Worm (Caenorhabditis elegans): Measurements from ENCODE around the gene T26A5.6.

Gene T26A5.6

ce11 chrIII:6444335-6444734, 6.2 kb downstream of the T26A5.6 start, which contains the start of gene C05D11.13:
TSS of gene C05D11.13 (minus strand) at chrIII:6444586.
- TF ChIP-seq zip-8 (tag; optimal IDR thresholded peaks at IDR 0.05) (no peak), sptf-1 (tag; optimal IDR thresholded peaks at IDR 0.05) (no peak), nhr-237 (tag; optimal IDR thresholded peaks at IDR 0.05) (no peak), drap-1 (GFP tag; optimal IDR thresholded peaks at IDR 0.05) (no peak), elt-3 (tag; optimal IDR thresholded peaks at IDR 0.05) (no peak), pha-4 (tag; optimal IDR thresholded peaks at IDR 0.05) (peak; percentile 68), mls-2 (tag; optimal IDR thresholded peaks at IDR 0.05) (peak; percentile 3), ham-2 (GFP tag; optimal IDR thresholded peaks at IDR 0.05) (peak; percentile 10), unc-120 (tag; optimal IDR thresholded peaks at IDR 0.05; ENCODE audit: poor library complexity, severe bottlenecking) (peak; percentile 37), ceh-43 (GFP tag; optimal IDR thresholded peaks at IDR 0.05) (no peak), ztf-11 (tag; optimal IDR thresholded peaks at IDR 0.05) (no peak), M03D4.4 (tag; optimal IDR thresholded peaks at IDR 0.05) (peak; percentile 17), nhr-76 (tag; optimal IDR thresholded peaks at IDR 0.05) (no peak), lsy-2 (tag; optimal IDR thresholded peaks at IDR 0.05) (peak; percentile 43), flh-1 (GFP tag; optimal IDR thresholded peaks at IDR 0.05) (no peak), blmp-1 (tag; optimal IDR thresholded peaks at IDR 0.05) (no peak)

- no peak for TF ChIP-seq snpc-4 (tag; optimal IDR thresholded peaks at IDR 0.05)
- TF ChIP-seq drap-1 (GFP tag; optimal IDR thresholded peaks at IDR 0.05) = no peak
- no peak for TF ChIP-seq sem-2 (GFP tag; optimal IDR thresholded peaks at IDR 0.05)
- TF ChIP-seq ceh-39 (tag; optimal IDR thresholded peaks at IDR 0.05) = no peak
- TF ChIP-seq lsy-2 (tag; optimal IDR thresholded peaks at IDR 0.05) = no peak
- TF ChIP-seq nhr-12 (tag; optimal IDR thresholded peaks at IDR 0.05) = no peak
- TF ChIP-seq nhr-2 (tag; optimal IDR thresholded peaks at IDR 0.05) = no peak
- TF ChIP-seq elt-3 (tag; optimal IDR thresholded peaks at IDR 0.05) = no peak
- no peak for TF ChIP-seq bed-3 (GFP tag; optimal IDR thresholded peaks at IDR 0.05)
- no peak for TF ChIP-seq M03D4.4 (tag; optimal IDR thresholded peaks at IDR 0.05)
- TF ChIP-seq cnd-1 (tag; optimal IDR thresholded peaks at IDR 0.05) = no peak
Measured at ce11 chrIII:6442305-6443125, 8.0 kb downstream of the T26A5.6 start, which contains the start of gene mel-32. TSS of gene mel-32 (minus strand) at chrIII:6443000.

ce11 chrIII:6439854-6440253, 10.6 kb downstream of the T26A5.6 start:
- TF ChIP-seq nhr-2 (tag; optimal IDR thresholded peaks at IDR 0.05) (no peak), ztf-11 (tag; optimal IDR thresholded peaks at IDR 0.05) (no peak), nhr-28 (tag; optimal IDR thresholded peaks at IDR 0.05) (no peak), nhr-237 (tag; optimal IDR thresholded peaks at IDR 0.05) (no peak), mls-2 (tag; optimal IDR thresholded peaks at IDR 0.05) (no peak), mep-1 (tag; optimal IDR thresholded peaks at IDR 0.05) (no peak), snpc-4 (tag; optimal IDR thresholded peaks at IDR 0.05) (no peak), lin-13 (tag; optimal IDR thresholded peaks at IDR 0.05) (no peak), nhr-76 (tag; optimal IDR thresholded peaks at IDR 0.05) (no peak), ceh-39 (tag; optimal IDR thresholded peaks at IDR 0.05) (no peak), lsy-2 (tag; optimal IDR thresholded peaks at IDR 0.05) (no peak)

- TF ChIP-seq zip-8 (tag; optimal IDR thresholded peaks at IDR 0.05) (no peak), bed-3 (GFP tag; optimal IDR thresholded peaks at IDR 0.05) (no peak), hlh-1 (tag; optimal IDR thresholded peaks at IDR 0.05) (no peak), drap-1 (GFP tag; optimal IDR thresholded peaks at IDR 0.05) (no peak)
Measured at ce11 chrIII:6436308-6436707, 14.2 kb downstream of the T26A5.6 start, which contains the start of gene C05D11.1. TSS of gene C05D11.1 (plus strand) at chrIII:6436608.

ce11 chrIII:6432939-6433338, 17.6 kb downstream of the T26A5.6 start, which contains the start of gene vps-16:
TSS of gene vps-16 (plus strand) at chrIII:6433239.
- TF ChIP-seq sem-2 (GFP tag; optimal IDR thresholded peaks at IDR 0.05) (no peak), drap-1 (GFP tag; optimal IDR thresholded peaks at IDR 0.05) (no peak), pha-4 (tag; optimal IDR thresholded peaks at IDR 0.05) (no peak), unc-62 (GFP tag; optimal IDR thresholded peaks at IDR 0.05) (no peak), sptf-1 (tag; optimal IDR thresholded peaks at IDR 0.05) (no peak)

- TF ChIP-seq ces-1 (GFP tag; optimal IDR thresholded peaks at IDR 0.05) (peak; percentile 99), ham-2 (GFP tag; optimal IDR thresholded peaks at IDR 0.05) (peak; percentile 70), sptf-1 (tag; optimal IDR thresholded peaks at IDR 0.05) (peak; percentile 55), nhr-76 (tag; optimal IDR thresholded peaks at IDR 0.05) (no peak), lsy-2 (tag; optimal IDR thresholded peaks at IDR 0.05) (peak; percentile 81), ceh-83 (GFP tag; optimal IDR thresholded peaks at IDR 0.05) (no peak), mep-1 (tag; optimal IDR thresholded peaks at IDR 0.05) (peak; percentile 75), unc-62 (GFP tag; optimal IDR thresholded peaks at IDR 0.05) (no peak), hlh-1 (tag; optimal IDR thresholded peaks at IDR 0.05) (peak; percentile 30), pha-4 (tag; optimal IDR thresholded peaks at IDR 0.05) (peak; percentile 86), lin-13 (tag; optimal IDR thresholded peaks at IDR 0.05) (peak; percentile 48), ceh-43 (GFP tag; optimal IDR thresholded peaks at IDR 0.05) (peak; percentile 80)
Measured at ce11 chrIII:6431766-6432228, 18.7 kb downstream of the T26A5.6 start, which contains the start of the genes mrps-17 and txdc-9. TSS of gene mrps-17 (minus strand) at chrIII:6431798. TSS of gene txdc-9 (plus strand) at chrIII:6432178.

Measured in whole organism, mixed stage, embryonic.